Worm (Caenorhabditis elegans) whole organism, mixed stage, embryonic: Measurements from ENCODE around the gene lov-1.

ENCODE experiments used
- cnd-1 ChIP-seq: fragments of 200-800 bp; sonication (Bioruptor generic); optimal IDR thresholded peaks from 2 replicates; lab custom pipeline; 2018; ENCODE audit warnings: mild to moderate bottlenecking, missing genetic modification characterization, missing compliant biosample characterization
- elt-3 ChIP-seq: fragments of 150-350 bp; optimal IDR thresholded peaks from 2 replicates; lab custom pipeline; 2014; ENCODE audit warnings: missing biosample characterization, missing genetic modification characterization
- flh-1 ChIP-seq: fragments of 200-800 bp; sonication (Bioruptor generic); optimal IDR thresholded peaks from 2 replicates; lab custom pipeline; 2018; ENCODE audit warnings: mild to moderate bottlenecking, missing genetic modification characterization, moderate library complexity, missing compliant biosample characterization
- ham-2 ChIP-seq: fragments of 200-800 bp; sonication (Bioruptor generic); optimal IDR thresholded peaks from 2 replicates; lab custom pipeline; 2018; ENCODE audit warnings: mild to moderate bottlenecking, missing genetic modification characterization, missing compliant biosample characterization
- hlh-1 ChIP-seq: fragments of 150-350 bp; optimal IDR thresholded peaks from 2 replicates; lab custom pipeline; 2014; ENCODE audit warnings: missing biosample characterization, missing genetic modification reagents, missing genetic modification characterization
- lin-32 ChIP-seq: fragments of 200-800 bp; sonication (Bioruptor generic); optimal IDR thresholded peaks from 2 replicates; lab custom pipeline; 2018; ENCODE audit warnings: mild to moderate bottlenecking, missing genetic modification characterization, missing compliant biosample characterization
- nhr-12 ChIP-seq: fragments of 150-350 bp; optimal IDR thresholded peaks from 2 replicates; lab custom pipeline; 2014; ENCODE audit warnings: missing biosample characterization, missing genetic modification characterization
- nhr-237 ChIP-seq: fragments of 150-350 bp; optimal IDR thresholded peaks from 2 replicates; lab custom pipeline; 2014; ENCODE audit warnings: missing biosample characterization, missing genetic modification characterization
- nhr-76 ChIP-seq: sonication (generic microtip); optimal IDR thresholded peaks from 2 replicates; lab custom pipeline; 2017; ENCODE audit warnings: missing biosample characterization, missing genetic modification characterization
- unc-62 ChIP-seq: fragments of 150-350 bp; optimal IDR thresholded peaks from 2 replicates; lab custom pipeline; 2014; ENCODE audit warnings: missing biosample characterization, missing genetic modification reagents, missing genetic modification characterization
- zip-8 ChIP-seq: fragments of 150-350 bp; optimal IDR thresholded peaks from 2 replicates; lab custom pipeline; 2014; ENCODE audit warnings: missing biosample characterization, missing genetic modification characterization
- ztf-11 ChIP-seq: fragments of 150-350 bp; optimal IDR thresholded peaks from 2 replicates; lab custom pipeline; 2014; ENCODE audit warnings: missing biosample characterization, missing genetic modification characterization

DNA sequence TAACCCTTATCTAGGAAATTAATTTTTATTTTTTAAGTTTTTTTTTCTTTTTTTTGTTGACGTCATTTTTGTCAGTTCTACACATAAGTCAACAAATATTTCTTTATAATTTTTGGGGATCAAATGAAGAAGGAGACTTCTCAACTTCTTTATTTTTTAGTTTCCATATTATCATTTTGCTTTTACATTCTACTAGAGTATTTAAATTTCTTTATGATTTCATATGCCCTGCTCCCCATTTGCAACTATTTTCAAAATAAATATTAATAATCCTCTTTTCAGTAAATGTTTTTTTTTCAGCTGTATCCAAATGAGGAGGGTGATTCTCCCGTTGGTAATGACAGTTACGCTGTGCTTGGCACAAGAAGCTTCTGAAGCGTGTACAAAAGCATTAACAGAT, 15.7 kb upstream of the lov-1 start, which contains the start of gene phg-1:
- TF ChIP-seq nhr-76 (tag; lab: Kevin White, UChicago) (no peak), ham-2 (GFP tag; lab: Kevin White, UChicago) (no peak), flh-1 (GFP tag; lab: Kevin White, UChicago) (no peak), nhr-237 (tag; lab: Kevin White, UChicago) (no peak), hlh-1 (no peak), unc-62 (GFP tag; lab: Kevin White, UChicago) (no peak), ztf-11 (tag; lab: Kevin White, UChicago) (no peak), cnd-1 (tag; lab: Kevin White, UChicago) (no peak), lin-32 (GFP tag; lab: Kevin White, UChicago) (no peak), zip-8 (no peak), nhr-12 (tag; lab: Kevin White, UChicago) (no peak), elt-3 (tag; lab: Kevin White, UChicago) (no peak)
